Fruit fly (Drosophila melanogaster) whole organism, wandering third instar larva: ENCODE measurements around the gene Argk1.
A peak's percentile ranks its signal among the peaks of the same experiment; 100 is the strongest.

ENCODE experiments used
- Abd-B ChIP-seq: fragments of >200 bp; optimal IDR thresholded peaks from 2 replicates; lab custom pipeline; 2017; ENCODE audit warnings: missing biosample characterization, missing genetic modification characterization
- CG32264 ChIP-seq: fragments of 200-800 bp; sonication (Bioruptor generic); optimal IDR thresholded peaks from 2 replicates; lab custom pipeline; 2016; ENCODE audit warnings: missing biosample characterization, missing genetic modification characterization
- CG9705 ChIP-seq: fragments of 200-800 bp; sonication (Bioruptor generic); optimal IDR thresholded peaks from 2 replicates; lab custom pipeline; 2018; ENCODE audit warnings: missing biosample characterization, mild to moderate bottlenecking, missing genetic modification characterization
- CrebA ChIP-seq: fragments of 200-800 bp; sonication (Bioruptor generic); optimal IDR thresholded peaks from 2 replicates; lab custom pipeline; 2016; ENCODE audit warnings: missing biosample characterization, mild to moderate bottlenecking, missing genetic modification characterization, borderline replicate concordance
- Dfd ChIP-seq: fragments of >200 bp; optimal IDR thresholded peaks from 2 replicates; lab custom pipeline; 2017; ENCODE audit warnings: missing biosample characterization, missing genetic modification characterization
- Dif ChIP-seq: fragments of 200-275, 200-300 bp; sonication (Bioruptor generic); optimal IDR thresholded peaks from 2 replicates; lab custom pipeline; 2018; ENCODE audit warnings: missing biosample characterization, missing genetic modification characterization; ENCODE audit not compliant: partially characterized antibody
- GATAd ChIP-seq: sonication (Bioruptor generic); optimal IDR thresholded peaks from 2 replicates; lab custom pipeline; 2016; ENCODE audit warnings: missing biosample characterization, missing genetic modification characterization
- HLH106 ChIP-seq: fragments of 200-800 bp; optimal IDR thresholded peaks from 3 replicates; lab custom pipeline; 2019; ENCODE audit warnings: missing biosample characterization, mild to moderate bottlenecking, missing genetic modification characterization, moderate library complexity
- Hnf4 ChIP-seq: fragments of 200-800 bp; sonication (Bioruptor generic); optimal IDR thresholded peaks from 2 replicates; lab custom pipeline; 2016; ENCODE audit warnings: missing biosample characterization, mild to moderate bottlenecking, missing genetic modification characterization
- Hr78 ChIP-seq: fragments of >200 bp; optimal IDR thresholded peaks from 2 replicates; lab custom pipeline; 2017; ENCODE audit warnings: missing biosample characterization, missing genetic modification characterization
- Hr83 ChIP-seq: fragments of 200-300 bp; sonication (Bioruptor generic); optimal IDR thresholded peaks from 2 replicates; lab custom pipeline; 2016; ENCODE audit warnings: missing biosample characterization, mild to moderate bottlenecking, missing genetic modification characterization, moderate library complexity; ENCODE audit not compliant: poor library complexity, severe bottlenecking
- Jra ChIP-seq: sonication (Bioruptor generic); optimal IDR thresholded peaks from 2 replicates; lab custom pipeline; 2016; ENCODE audit warnings: missing biosample characterization, missing genetic modification characterization
- Mio ChIP-seq: sonication (Bioruptor generic); optimal IDR thresholded peaks from 2 replicates; lab custom pipeline; 2016; ENCODE audit warnings: missing biosample characterization, missing genetic modification characterization
- Myc ChIP-seq: fragments of >200 bp; optimal IDR thresholded peaks from 2 replicates; lab custom pipeline; 2017
- N ChIP-seq: fragments of >200 bp; optimal IDR thresholded peaks from 2 replicates; lab custom pipeline; 2018; ENCODE audit warnings: missing biosample characterization, missing external identifiers, missing genetic modification characterization
- OdsH ChIP-seq: fragments of 200-800 bp; sonication (Bioruptor generic); optimal IDR thresholded peaks from 2 replicates; lab custom pipeline; 2016; ENCODE audit warnings: missing biosample characterization, mild to moderate bottlenecking, missing genetic modification characterization
- Rel ChIP-seq, 2 experiments: fragments of 200-800 bp; sonication (Bioruptor generic) in 1 of 2; optimal IDR thresholded peaks; 2 replicates in 1 of 2; 3 replicates in 1 of 2; lab custom pipeline; 2016 to 2019; ENCODE audit warnings: mild to moderate bottlenecking in 2 of 2, missing biosample characterization in 2 of 2, missing genetic modification characterization in 2 of 2, moderate library complexity in 1 of 2
- Sp1 ChIP-seq: fragments of 200-800 bp; sonication (Bioruptor generic); optimal IDR thresholded peaks from 3 replicates; lab custom pipeline; 2019; ENCODE audit warnings: missing biosample characterization, mild to moderate bottlenecking, missing genetic modification characterization, moderate library complexity
- Vsx2 ChIP-seq: fragments of 200-300, 225-300 bp; sonication (Bioruptor generic); optimal IDR thresholded peaks from 2 replicates; lab custom pipeline; 2018; ENCODE audit warnings: missing biosample characterization, missing genetic modification characterization; ENCODE audit not compliant: partially characterized antibody
- br ChIP-seq: fragments of 200-800 bp; sonication (Bioruptor generic); optimal IDR thresholded peaks from 2 replicates; lab custom pipeline; 2016; ENCODE audit warnings: missing biosample characterization, missing genetic modification characterization
- brk ChIP-seq: fragments of 200-800 bp; sonication (Bioruptor generic); optimal IDR thresholded peaks from 2 replicates; lab custom pipeline; 2016; ENCODE audit warnings: missing biosample characterization, mild to moderate bottlenecking, missing genetic modification characterization
- dl ChIP-seq, 2 experiments: fragments of 175-275, 200-275 bp in 1 of 2; fragments of 200-275 bp in 1 of 2; sonication (Bioruptor generic); optimal IDR thresholded peaks; lab custom pipeline; 2018; ENCODE audit warnings: mild to moderate bottlenecking in 2 of 2, missing biosample characterization in 2 of 2, missing genetic modification characterization in 2 of 2, moderate library complexity in 2 of 2; ENCODE audit not compliant: partially characterized antibody in 2 of 2, insufficient read depth in 1 of 2
- dmrt93B ChIP-seq: fragments of 200-800 bp; sonication (Bioruptor generic); optimal IDR thresholded peaks from 2 replicates; lab custom pipeline; 2018; ENCODE audit warnings: missing biosample characterization, mild to moderate bottlenecking, missing genetic modification characterization
- dsf ChIP-seq: sonication (Bioruptor generic); optimal IDR thresholded peaks from 2 replicates; lab custom pipeline; 2016; ENCODE audit warnings: missing biosample characterization, missing genetic modification characterization, borderline replicate concordance
- ey ChIP-seq: fragments of 200-800 bp; sonication (Bioruptor generic); optimal IDR thresholded peaks from 2 replicates; lab custom pipeline; 2016; ENCODE audit warnings: missing biosample characterization, missing genetic modification characterization
- foxo ChIP-seq, 2 experiments: fragments of 200-800 bp; sonication (Bioruptor generic); optimal IDR thresholded peaks; 2 replicates in 1 of 2; 3 replicates in 1 of 2; lab custom pipeline; 2016 to 2017; ENCODE audit warnings: missing biosample characterization in 2 of 2, missing genetic modification characterization in 2 of 2
- fru ChIP-seq: fragments of 200-800 bp; sonication (Bioruptor generic); optimal IDR thresholded peaks from 3 replicates; lab custom pipeline; 2016; ENCODE audit warnings: missing biosample characterization, mild to moderate bottlenecking, missing genetic modification characterization
- h ChIP-seq: fragments of 200-800 bp; sonication (Bioruptor generic); optimal IDR thresholded peaks from 3 replicates; lab custom pipeline; 2016; ENCODE audit warnings: missing biosample characterization, mild to moderate bottlenecking, missing genetic modification characterization
- jim ChIP-seq: fragments of 175-275, 200-325 bp; sonication (Bioruptor generic); optimal IDR thresholded peaks from 2 replicates; lab custom pipeline; 2016; ENCODE audit warnings: missing biosample characterization, mild to moderate bottlenecking, missing genetic modification characterization
- lola ChIP-seq: fragments of >200 bp; optimal IDR thresholded peaks from 2 replicates; lab custom pipeline; 2017; ENCODE audit warnings: missing biosample characterization, missing genetic modification characterization
- pan ChIP-seq: fragments of >200 bp; optimal IDR thresholded peaks from 2 replicates; lab custom pipeline; 2017
- psq ChIP-seq: fragments of 200-800 bp; sonication (Bioruptor generic); optimal IDR thresholded peaks from 3 replicates; lab custom pipeline; 2017; ENCODE audit warnings: missing biosample characterization, mild to moderate bottlenecking, missing genetic modification characterization, moderate library complexity
- rgr ChIP-seq: fragments of 200-800 bp; sonication (Bioruptor generic); optimal IDR thresholded peaks from 3 replicates; lab custom pipeline; 2016; ENCODE audit warnings: missing biosample characterization, mild to moderate bottlenecking, missing genetic modification characterization
- sage ChIP-seq: fragments of 200-800 bp; sonication (Bioruptor generic); optimal IDR thresholded peaks from 2 replicates; lab custom pipeline; 2016; ENCODE audit warnings: missing biosample characterization, mild to moderate bottlenecking, missing genetic modification characterization
- sv ChIP-seq: fragments of 200-800 bp; sonication (Bioruptor generic); optimal IDR thresholded peaks from 3 replicates; lab custom pipeline; 2016; ENCODE audit warnings: missing biosample characterization, missing genetic modification characterization
- tai ChIP-seq: sonication (Bioruptor generic); optimal IDR thresholded peaks from 2 replicates; lab custom pipeline; 2016; ENCODE audit warnings: missing biosample characterization, missing genetic modification characterization
- usp ChIP-seq: fragments of >200 bp; optimal IDR thresholded peaks from 2 replicates; lab custom pipeline; 2017; ENCODE audit warnings: missing biosample characterization, missing genetic modification characterization
- woc ChIP-seq: sonication (Bioruptor generic); optimal IDR thresholded peaks from 2 replicates; lab custom pipeline; 2016; ENCODE audit warnings: missing biosample characterization, mild to moderate bottlenecking, missing genetic modification characterization

Argk1 gene

DNA sequence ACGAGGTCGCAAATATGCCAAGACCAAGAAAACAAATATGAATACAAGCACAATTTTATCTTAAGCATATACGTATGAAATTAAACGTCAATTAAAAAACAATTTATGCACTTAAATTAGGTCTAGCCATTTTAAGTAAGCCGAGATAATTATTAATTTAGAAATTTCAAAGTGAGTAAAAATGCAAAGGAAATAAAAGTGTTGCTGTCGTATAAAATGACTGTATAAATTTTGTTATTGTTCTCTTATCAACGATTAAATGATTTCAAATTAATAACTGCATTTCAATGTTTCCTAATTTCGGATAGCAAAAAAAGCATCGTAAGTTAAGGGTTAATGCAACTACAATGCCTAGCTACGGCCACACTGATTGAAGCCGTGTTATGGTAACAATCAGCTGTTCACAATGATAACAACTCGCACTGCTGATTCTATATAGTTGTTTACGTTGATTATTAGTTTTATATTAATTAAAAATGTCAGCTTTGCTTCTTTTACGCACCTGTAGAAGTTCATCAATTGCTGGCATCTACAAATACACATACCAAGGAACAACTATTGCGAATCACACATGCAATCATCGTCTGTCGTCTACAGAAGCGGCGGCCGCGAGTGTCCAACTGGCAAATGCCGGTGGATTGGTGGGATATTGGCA is 7.0 kb upstream of the Argk1 start, which contains the start of the genes CG4911 and CG4942:
Gene CG4911, minus strand, starts transcription at position 1 of the 655 bp plus-strand sequence.
Gene CG4942, plus strand, starts transcription at position 375 of the 655 bp plus-strand sequence.
- TF ChIP-seq Vsx2: no peak
- TF ChIP-seq foxo (GFP tag; optimal IDR thresholded peaks at IDR 0.05; lab: Kevin White, UChicago): peak in 1 of 2 experiments; percentile 57
- peak; percentile 52 for TF ChIP-seq Jra
- no peak for TF ChIP-seq lola
- TF ChIP-seq Dif: no peak
- peak; percentile 57 for TF ChIP-seq CG9705 (GFP tag; lab: Kevin White, UChicago)
- no peak for TF ChIP-seq Mio (GFP tag; lab: Kevin White, UChicago)
- peak; percentile 38 for TF ChIP-seq psq (GFP tag; lab: Kevin White, UChicago)
- no peak for TF ChIP-seq Dfd (GFP tag; lab: Kevin White, UChicago)
- TF ChIP-seq Rel (GFP tag; optimal IDR thresholded peaks at IDR 0.05; lab: Kevin White, UChicago): no peak
- TF ChIP-seq Rel (tag; optimal IDR thresholded peaks at IDR 0.05; lab: Kevin White, UChicago): no peak
- no peak for TF ChIP-seq Hr78 (GFP tag; lab: Kevin White, UChicago)
- TF ChIP-seq OdsH: peak; percentile 46
- peak; percentile 20 for TF ChIP-seq brk (GFP tag; lab: Kevin White, UChicago)
- no peak for TF ChIP-seq jim (GFP tag; lab: Kevin White, UChicago)
- peak; percentile 63 for TF ChIP-seq Hnf4
- no peak for TF ChIP-seq N
- TF ChIP-seq woc: peak; percentile 41
- no peak for TF ChIP-seq usp (GFP tag; lab: Kevin White, UChicago)
- TF ChIP-seq h: peak; percentile 35
- TF ChIP-seq ey (GFP tag; lab: Kevin White, UChicago): peak; percentile 72
- TF ChIP-seq dl (GFP tag; optimal IDR thresholded peaks at IDR 0.05; lab: Kevin White, UChicago; ENCODE audit: insufficient read depth in 1 of 2, partially characterized antibody in 2 of 2): no peak
- TF ChIP-seq br (GFP tag; lab: Kevin White, UChicago): no peak
- no peak for TF ChIP-seq Myc (lab: Kevin White, UChicago)
- TF ChIP-seq pan: no peak
- no peak for TF ChIP-seq Hr83
- no peak for TF ChIP-seq CG32264 (GFP tag; lab: Kevin White, UChicago)
- peak; percentile 52 for TF ChIP-seq dmrt93B (GFP tag; lab: Kevin White, UChicago)
- peak; percentile 85 for TF ChIP-seq tai (GFP tag; lab: Kevin White, UChicago)
- TF ChIP-seq HLH106 (tag; lab: Kevin White, UChicago): peak; percentile 80
- peak; percentile 65 for TF ChIP-seq GATAd (GFP tag; lab: Kevin White, UChicago)
- no peak for TF ChIP-seq Abd-B (GFP tag; lab: Kevin White, UChicago)
- TF ChIP-seq Sp1 (GFP tag; lab: Kevin White, UChicago): peak; percentile 54
- TF ChIP-seq CrebA (GFP tag; lab: Kevin White, UChicago): no peak
- peak; percentile 59 for TF ChIP-seq sv (GFP tag; lab: Kevin White, UChicago)
- TF ChIP-seq fru (GFP tag; lab: Kevin White, UChicago): peak; percentile 57
- peak; percentile 58 for TF ChIP-seq rgr
- no peak for TF ChIP-seq sage (GFP tag; lab: Kevin White, UChicago)
- peak; percentile 59 for TF ChIP-seq dsf (GFP tag; lab: Kevin White, UChicago)

- TF ChIP-seq br (GFP tag; lab: Kevin White, UChicago) (no peak), Hnf4 (peak; percentile 19), h (no peak), Hr78 (GFP tag; lab: Kevin White, UChicago) (no peak), tai (GFP tag; lab: Kevin White, UChicago) (no peak), HLH106 (tag; lab: Kevin White, UChicago) (no peak), psq (GFP tag; lab: Kevin White, UChicago) (no peak), CrebA (GFP tag; lab: Kevin White, UChicago) (peak; percentile 68), sv (GFP tag; lab: Kevin White, UChicago) (no peak), Vsx2 (no peak), ey (GFP tag; lab: Kevin White, UChicago) (no peak), N (no peak), OdsH (peak; percentile 9), brk (GFP tag; lab: Kevin White, UChicago) (peak; percentile 34), dmrt93B (GFP tag; lab: Kevin White, UChicago) (no peak), rgr (no peak), lola (no peak), Abd-B (GFP tag; lab: Kevin White, UChicago) (no peak), Dif (no peak), Sp1 (GFP tag; lab: Kevin White, UChicago) (no peak), foxo (GFP tag; optimal IDR thresholded peaks at IDR 0.05; lab: Kevin White, UChicago) (no peak), Myc (lab: Kevin White, UChicago) (no peak), CG9705 (GFP tag; lab: Kevin White, UChicago) (no peak), Hr83 (peak; percentile 14), dsf (GFP tag; lab: Kevin White, UChicago) (no peak), pan (no peak), Rel (GFP tag; optimal IDR thresholded peaks at IDR 0.05; lab: Kevin White, UChicago) (no peak), Rel (tag; optimal IDR thresholded peaks at IDR 0.05; lab: Kevin White, UChicago) (peak; percentile 100), Jra (no peak), usp (GFP tag; lab: Kevin White, UChicago) (no peak), CG32264 (GFP tag; lab: Kevin White, UChicago) (no peak), sage (GFP tag; lab: Kevin White, UChicago) (peak; percentile 21), Mio (GFP tag; lab: Kevin White, UChicago) (no peak), fru (GFP tag; lab: Kevin White, UChicago) (no peak)
Measured at dm6 chr3L:9072062-9072730, 6.4 kb upstream of the Argk1 start.
